Fruit fly (Drosophila melanogaster) S2 (cell line): ENCODE data around the gene CG34165.

Experiments
- CG8478 ChIP-seq: fragments of >200 bp; optimal IDR thresholded peaks from 2 replicates; lab custom pipeline; 2018
- CTCF ChIP-seq, 2 experiments: fragments of >200 bp; optimal IDR thresholded peaks; 2 replicates each; lab custom pipeline; 2018

- TF ChIP-seq CG8478 (no peak), CTCF (optimal IDR thresholded peaks at IDR 0.05; lab: Kevin White, UChicago) (no peak)
Measured at dm6 chr2L:14730077-14730476, 16.5 kb downstream of the CG34165 start, which contains the start of gene CG42685.
